Worm (Caenorhabditis elegans): ENCODE measurements around the gene nhr-184.
"Not testable (repeated sequence)": the region's sequence is repeated elsewhere in the genome, so short reads cannot be mapped to it uniquely, and the experiment has no call there.

DNA sequence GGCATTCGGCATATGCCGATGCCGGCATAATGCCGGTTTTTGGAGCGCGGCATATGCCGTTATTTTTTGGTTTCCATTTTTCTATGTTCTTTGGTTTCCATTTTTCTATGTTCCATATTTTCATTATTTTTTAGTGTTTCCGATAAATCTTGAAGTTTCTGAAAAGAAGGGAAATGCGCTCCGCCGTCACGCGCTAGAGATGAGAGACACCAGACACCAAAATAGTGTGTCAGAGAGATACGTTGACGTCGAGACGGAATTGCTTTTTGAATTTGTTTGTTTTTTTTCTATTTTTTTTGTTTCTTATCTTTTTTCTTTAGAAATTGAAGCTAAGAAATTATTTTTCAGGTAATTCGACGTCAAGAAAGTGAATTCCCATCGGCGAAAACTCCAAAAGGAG lies 40.9 kb upstream of the nhr-184 start, which contains the start of gene F41B5.1:
- not testable (repeated sequence) for TF ChIP-seq him-1, dao-5, W03F9.2 (tag; optimal IDR thresholded peaks at IDR 0.05)
